Fruit fly (Drosophila melanogaster) whole organism, embryonic: Measurements from ENCODE around the gene CG5846.

Source experiments
- Awh ChIP-seq: fragments of 200-800 bp; sonication (Bioruptor generic); IDR thresholded peaks from 2 replicates; pipeline ENCODE4, ENCODE4 v1.3.6; 2022; ENCODE audit warnings: missing biosample characterization, missing genetic modification characterization
- Bteb2 ChIP-seq: fragments of 200-800 bp; sonication (Bioruptor generic); optimal IDR thresholded peaks from 2 replicates; lab custom pipeline; 2016; ENCODE audit warnings: missing biosample characterization, missing genetic modification characterization
- CG10209 ChIP-seq: fragments of 200-800 bp; sonication (Bioruptor generic); optimal IDR thresholded peaks from 3 replicates; lab custom pipeline; 2017; ENCODE audit warnings: missing biosample characterization, mild to moderate bottlenecking, missing genetic modification characterization, missing genetic modification reagents
- CG1024 ChIP-seq: fragments of 200-800 bp; sonication (Bioruptor generic); IDR thresholded peaks from 2 replicates; pipeline ENCODE4 v1.3.6; 2022; ENCODE audit warnings: missing biosample characterization, missing genetic modification characterization
- CG11398 ChIP-seq: fragments of 200-800 bp; sonication (Bioruptor generic); optimal IDR thresholded peaks from 2 replicates; lab custom pipeline; 2016; ENCODE audit warnings: missing biosample characterization, missing genetic modification characterization
- CG1233 ChIP-seq: fragments of 200-800 bp; sonication (Bioruptor generic); optimal IDR thresholded peaks from 4 replicates; lab custom pipeline; 2018; ENCODE audit warnings: missing biosample characterization, mild to moderate bottlenecking, missing genetic modification characterization
- CG12769 ChIP-seq: fragments of 200-800 bp; sonication (Bioruptor generic); optimal IDR thresholded peaks from 2 replicates; lab custom pipeline; 2019; ENCODE audit warnings: missing biosample characterization, mild to moderate bottlenecking, missing genetic modification characterization, moderate library complexity
- CG13287 ChIP-seq: fragments of 200-800 bp; sonication (Bioruptor generic); IDR thresholded peaks from 2 replicates; pipeline ENCODE4 v1.3.6; 2022; ENCODE audit warnings: missing biosample characterization, missing genetic modification characterization; ENCODE audit not compliant: partially characterized antibody
- CG14050 ChIP-seq: fragments of 200-800 bp; sonication (Bioruptor generic); IDR thresholded peaks from 3 replicates; pipeline ENCODE4 v1.3.6; 2022; ENCODE audit warnings: missing biosample characterization, missing genetic modification characterization
- CG17359 ChIP-seq: fragments of 200-800 bp; sonication (Bioruptor generic); optimal IDR thresholded peaks from 3 replicates; lab custom pipeline; 2018; ENCODE audit warnings: missing biosample characterization, mild to moderate bottlenecking, missing genetic modification characterization, moderate library complexity
- CG17912 ChIP-seq: fragments of 200-800 bp; sonication (Bioruptor generic); optimal IDR thresholded peaks from 2 replicates; lab custom pipeline; 2018; ENCODE audit warnings: missing biosample characterization, mild to moderate bottlenecking, missing genetic modification characterization
- CG18262 ChIP-seq: fragments of 200-800 bp; optimal IDR thresholded peaks from 3 replicates; lab custom pipeline; 2019; ENCODE audit warnings: missing biosample characterization, mild to moderate bottlenecking, missing genetic modification characterization, moderate library complexity
- CG18599 ChIP-seq: fragments of 200-800 bp; sonication (Bioruptor generic); optimal IDR thresholded peaks from 3 replicates; lab custom pipeline; 2017; ENCODE audit warnings: missing biosample characterization, missing genetic modification characterization, mild to moderate bottlenecking, moderate library complexity, missing genetic modification reagents
- CG2116 ChIP-seq: fragments of 200-800 bp; sonication (Bioruptor generic); optimal IDR thresholded peaks from 3 replicates; lab custom pipeline; 2018; ENCODE audit warnings: missing biosample characterization, mild to moderate bottlenecking, missing genetic modification characterization
- CG2199 ChIP-seq: fragments of 200-800 bp; sonication (Bioruptor generic); IDR thresholded peaks from 3 replicates; pipeline ENCODE4 v1.3.6; 2022; ENCODE audit warnings: missing biosample characterization, missing genetic modification characterization
- CG2678 ChIP-seq: fragments of 200-800 bp; sonication (Bioruptor generic); optimal IDR thresholded peaks from 3 replicates; lab custom pipeline; 2019; ENCODE audit warnings: missing biosample characterization, mild to moderate bottlenecking, missing genetic modification characterization, moderate library complexity
- CG2875 ChIP-seq: fragments of 200-800 bp; sonication (Bioruptor generic); optimal IDR thresholded peaks from 2 replicates; lab custom pipeline; 2017; ENCODE audit warnings: missing biosample characterization, mild to moderate bottlenecking, missing genetic modification characterization, missing genetic modification reagents
- CG30020 ChIP-seq: fragments of 200-800 bp; optimal IDR thresholded peaks from 2 replicates; lab custom pipeline; 2019; ENCODE audit warnings: missing biosample characterization, mild to moderate bottlenecking, missing genetic modification characterization, moderate library complexity
- CG30403 ChIP-seq: fragments of 200-800 bp; sonication (Bioruptor generic); optimal IDR thresholded peaks from 3 replicates; lab custom pipeline; 2016; ENCODE audit warnings: missing biosample characterization, missing genetic modification characterization
- CG4820 ChIP-seq: fragments of 200-800 bp; sonication (Bioruptor generic); optimal IDR thresholded peaks from 3 replicates; lab custom pipeline; 2016; ENCODE audit warnings: missing biosample characterization, missing genetic modification characterization
- CG5180 ChIP-seq: fragments of 200-800 bp; sonication (Bioruptor generic); optimal IDR thresholded peaks from 3 replicates; lab custom pipeline; 2017; ENCODE audit warnings: missing biosample characterization, missing genetic modification characterization, mild to moderate bottlenecking, moderate library complexity, missing genetic modification reagents
- CG7372 ChIP-seq: fragments of 200-800 bp; sonication (Bioruptor generic); IDR thresholded peaks from 2 replicates; pipeline ENCODE4 v1.3.6; 2022; ENCODE audit warnings: missing biosample characterization, missing genetic modification characterization
- CG8359 ChIP-seq: fragments of 200-800 bp; sonication (Bioruptor generic); optimal IDR thresholded peaks from 2 replicates; lab custom pipeline; 2017; ENCODE audit warnings: missing biosample characterization, mild to moderate bottlenecking, missing genetic modification characterization, borderline replicate concordance
- D ChIP-seq, 2 experiments: fragments of 200-800 bp in 1 of 2; fragments of >200 bp in 1 of 2; sonication (Bioruptor generic) in 1 of 2; optimal IDR thresholded peaks; 2 replicates in 1 of 2; 3 replicates in 1 of 2; lab custom pipeline; 2017; ENCODE audit warnings: mild to moderate bottlenecking in 1 of 2, missing biosample characterization in 1 of 2, missing genetic modification characterization in 1 of 2, missing genetic modification reagents in 1 of 2
- Deaf1 ChIP-seq: fragments of 200-800 bp; optimal IDR thresholded peaks from 3 replicates; lab custom pipeline; 2019; ENCODE audit warnings: missing biosample characterization, mild to moderate bottlenecking, missing genetic modification characterization, moderate library complexity
- Drgx ChIP-seq: fragments of 200-800 bp; sonication (Bioruptor generic); IDR thresholded peaks from 2 replicates; pipeline ENCODE4 v1.3.6; 2022; ENCODE audit warnings: missing biosample characterization, missing genetic modification characterization
- E2f2 ChIP-seq: fragments of 200-800 bp; sonication (Bioruptor generic); IDR thresholded peaks from 2 replicates; pipeline ENCODE4 v1.3.6; 2022; ENCODE audit warnings: missing biosample characterization, missing genetic modification characterization
- HLH54F ChIP-seq: fragments of 200-800 bp; sonication (Bioruptor generic); optimal IDR thresholded peaks from 3 replicates; lab custom pipeline; 2016; ENCODE audit warnings: missing biosample characterization, missing genetic modification characterization
- Hmx ChIP-seq: fragments of 200-800 bp; sonication (Bioruptor generic); optimal IDR thresholded peaks from 2 replicates; lab custom pipeline; 2016; ENCODE audit warnings: missing biosample characterization, missing genetic modification characterization
- Rfx ChIP-seq: fragments of 200-800 bp; sonication (Bioruptor generic); IDR thresholded peaks from 2 replicates; pipeline ENCODE4 v1.3.6; 2022; ENCODE audit warnings: missing biosample characterization, missing genetic modification characterization
- Sox100B ChIP-seq: fragments of 200-800 bp; sonication (Bioruptor generic); optimal IDR thresholded peaks from 3 replicates; lab custom pipeline; 2018; ENCODE audit warnings: missing biosample characterization, mild to moderate bottlenecking, missing genetic modification characterization
- Spps ChIP-seq: fragments of 200-800 bp; sonication (Bioruptor generic); optimal IDR thresholded peaks from 2 replicates; lab custom pipeline; 2018; ENCODE audit warnings: missing biosample characterization, mild to moderate bottlenecking, missing genetic modification characterization
- ab ChIP-seq: fragments of 200-800 bp; sonication (Bioruptor generic); optimal IDR thresholded peaks from 2 replicates; lab custom pipeline; 2016; ENCODE audit warnings: missing biosample characterization, missing genetic modification characterization
- abd-A ChIP-seq: fragments of 200-800 bp; sonication (Bioruptor generic); optimal IDR thresholded peaks from 3 replicates; lab custom pipeline; 2019; ENCODE audit warnings: missing biosample characterization, mild to moderate bottlenecking, missing genetic modification characterization, moderate library complexity
- bigmax ChIP-seq: fragments of 200-800 bp; sonication (Bioruptor generic); optimal IDR thresholded peaks from 2 replicates; lab custom pipeline; 2018; ENCODE audit warnings: missing biosample characterization, mild to moderate bottlenecking, missing genetic modification characterization
- bowl ChIP-seq: fragments of 200-800 bp; sonication (Bioruptor generic); IDR thresholded peaks from 2 replicates; pipeline ENCODE4 v1.3.6; 2022; ENCODE audit warnings: missing biosample characterization, missing genetic modification characterization
- br ChIP-seq: fragments of >200 bp; optimal IDR thresholded peaks from 2 replicates; lab custom pipeline; 2017
- cas ChIP-seq: fragments of 200-800 bp; sonication (Bioruptor generic); IDR thresholded peaks from 2 replicates; pipeline ENCODE4 v1.3.6; 2022; ENCODE audit warnings: missing biosample characterization, missing genetic modification characterization
- cwo ChIP-seq: fragments of 200-800 bp; sonication (Bioruptor generic); optimal IDR thresholded peaks from 3 replicates; lab custom pipeline; 2017; ENCODE audit warnings: missing biosample characterization, missing genetic modification characterization, mild to moderate bottlenecking, moderate library complexity, missing genetic modification reagents
- fd64A ChIP-seq: fragments of 200-800 bp; sonication (Bioruptor generic); optimal IDR thresholded peaks from 3 replicates; lab custom pipeline; 2018; ENCODE audit warnings: missing biosample characterization, mild to moderate bottlenecking, missing genetic modification characterization
- fru ChIP-seq: fragments of >200 bp; optimal IDR thresholded peaks from 2 replicates; lab custom pipeline; 2017
- ind ChIP-seq: fragments of 200-800 bp; sonication (Bioruptor generic); optimal IDR thresholded peaks from 3 replicates; lab custom pipeline; 2016; ENCODE audit warnings: missing biosample characterization, missing genetic modification characterization
- odd ChIP-seq: fragments of 200-800 bp; sonication (Bioruptor generic); optimal IDR thresholded peaks from 2 replicates; lab custom pipeline; 2017; ENCODE audit warnings: missing biosample characterization, mild to moderate bottlenecking, missing genetic modification characterization
- otp ChIP-seq: fragments of 200-800 bp; sonication (Bioruptor generic); IDR thresholded peaks from 3 replicates; pipeline ENCODE4, ENCODE4 v1.3.6; 2022; ENCODE audit warnings: missing biosample characterization, missing genetic modification characterization
- pb ChIP-seq: fragments of 200-800 bp; sonication (Bioruptor generic); optimal IDR thresholded peaks from 3 replicates; lab custom pipeline; 2016; ENCODE audit warnings: missing biosample characterization, missing genetic modification characterization
- pros ChIP-seq: fragments of 200-800 bp; sonication (Bioruptor generic); optimal IDR thresholded peaks from 3 replicates; lab custom pipeline; 2019; ENCODE audit warnings: missing biosample characterization, mild to moderate bottlenecking, missing genetic modification characterization, moderate library complexity
- sc ChIP-seq, 3 experiments: fragments of >200 bp in 2 of 3; fragments of 200-800 bp in 1 of 3; sonication (Bioruptor generic) in 1 of 3; optimal IDR thresholded peaks; 2 replicates in 2 of 3; 3 replicates in 1 of 3; lab custom pipeline; 2017; ENCODE audit warnings: mild to moderate bottlenecking in 1 of 3, missing biosample characterization in 1 of 3, missing genetic modification characterization in 1 of 3, missing genetic modification reagents in 1 of 3
- twi ChIP-seq: fragments of 200-800 bp; optimal IDR thresholded peaks from 2 replicates; lab custom pipeline; 2019; ENCODE audit warnings: missing biosample characterization, mild to moderate bottlenecking, missing genetic modification characterization, moderate library complexity
- usp ChIP-seq: fragments of >200 bp; optimal IDR thresholded peaks from 2 replicates; lab custom pipeline; 2017; ENCODE audit warnings: missing biosample characterization, missing genetic modification characterization
- wdn ChIP-seq: fragments of 200-800 bp; sonication (Bioruptor generic); IDR thresholded peaks from 2 replicates; pipeline ENCODE4 v1.3.6; 2022; ENCODE audit warnings: missing biosample characterization, missing genetic modification characterization

Gene CG5846

DNA sequence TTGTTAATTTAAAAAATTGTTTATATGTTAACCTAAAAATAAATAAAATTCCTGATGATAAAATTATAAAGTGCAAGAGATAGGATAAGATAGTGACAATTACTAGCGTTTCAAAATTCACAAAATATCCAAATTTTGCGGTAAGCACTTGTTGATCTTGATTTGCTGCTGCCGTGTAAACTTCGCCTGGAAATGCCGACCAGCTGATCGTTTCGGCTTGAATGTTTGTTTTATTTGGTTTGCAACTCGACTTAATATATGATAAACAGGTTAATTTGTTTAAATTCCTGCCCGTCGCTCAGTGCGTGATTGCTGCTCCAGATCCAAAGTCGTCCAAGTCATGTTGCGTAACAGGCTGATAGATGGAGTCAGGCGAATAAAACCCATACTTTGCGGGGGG is 35.6 kb downstream of the CG5846 start, which contains the start of gene CG4592 (continued):
- no peak for TF ChIP-seq fd64A (GFP tag; lab: Kevin White, UChicago)
- TF ChIP-seq CG10209, result peak; percentile 58
- peak; percentile 99 for TF ChIP-seq CG4820
- 0 out of 2 replicates have a peak, but pooled peaks have one; percentile 22 for TF ChIP-seq wdn
- TF ChIP-seq br, result no peak
- TF ChIP-seq CG2116 (GFP tag; lab: Kevin White, UChicago), result peak; percentile 38
- TF ChIP-seq CG17359, result no peak
- peak; percentile 14 for TF ChIP-seq cwo (GFP tag; lab: Kevin White, UChicago)
- peak; percentile 29 for TF ChIP-seq HLH54F (GFP tag; lab: Kevin White, UChicago)
- TF ChIP-seq CG18262 (tag; lab: Kevin White, UChicago), result no peak
- TF ChIP-seq CG2875 (GFP tag; lab: Kevin White, UChicago), result peak; percentile 45
- TF ChIP-seq Sox100B (GFP tag; lab: Kevin White, UChicago), result no peak
- no peak for TF ChIP-seq pros
- peak; percentile 28 for TF ChIP-seq Bteb2
- no peak for TF ChIP-seq CG12769
- TF ChIP-seq CG18599, result peak; percentile 58
- TF ChIP-seq CG13287 (GFP tag; lab: Robert Waterston, UW), result peak; percentile 40; the same call in 1 of the 2 replicates
- TF ChIP-seq otp, result peak; percentile 67; the same call in 1 of the 3 replicates
- no peak for TF ChIP-seq fru (lab: Kevin White, UChicago)
- TF ChIP-seq CG14050, result 0 out of 3 replicates have a peak, but pooled peaks have one; percentile 32
- peak; percentile 58 for TF ChIP-seq CG1233
- TF ChIP-seq bowl (GFP tag; lab: Robert Waterston, UW), result no peak
- TF ChIP-seq Drgx (GFP tag; lab: Robert Waterston, UW), result peak; percentile 83
- TF ChIP-seq CG30403 (GFP tag; lab: Kevin White, UChicago), result peak; percentile 71
- no peak for TF ChIP-seq CG2199 (GFP tag; lab: Robert Waterston, UW)
- 0 out of 2 replicates have a peak, but pooled peaks have one; percentile 37 for TF ChIP-seq cas
- TF ChIP-seq Deaf1, result peak; percentile 27
- no peak for TF ChIP-seq odd (GFP tag; lab: Kevin White, UChicago)
- TF ChIP-seq CG17912, result no peak
- TF ChIP-seq CG8359 (GFP tag; lab: Kevin White, UChicago), result no peak
- TF ChIP-seq pb (GFP tag; lab: Kevin White, UChicago), result no peak
- TF ChIP-seq Rfx (GFP tag; lab: Robert Waterston, UW), result peak; percentile 83
- peak; percentile 27 for TF ChIP-seq ind (GFP tag; lab: Kevin White, UChicago)
- TF ChIP-seq CG1024 (GFP tag; lab: Robert Waterston, UW), result peak; percentile 25; the same call in 1 of the 2 replicates
- no peak for TF ChIP-seq CG2678 (tag; lab: Kevin White, UChicago)
- no peak for TF ChIP-seq D (optimal IDR thresholded peaks at IDR 0.05; lab: Kevin White, UChicago)
- TF ChIP-seq D (GFP tag; optimal IDR thresholded peaks at IDR 0.05; lab: Kevin White, UChicago), result no peak
- no peak for TF ChIP-seq usp
- no peak for TF ChIP-seq CG7372
- peak; percentile 60 for TF ChIP-seq E2f2 (GFP tag; lab: Robert Waterston, UW)
- TF ChIP-seq ab (GFP tag; lab: Kevin White, UChicago), result no peak
- peak; percentile 33 for TF ChIP-seq CG30020 (tag; lab: Kevin White, UChicago)
- peak; percentile 22 for TF ChIP-seq Spps (tag; lab: Kevin White, UChicago)
- no peak for TF ChIP-seq sc (optimal IDR thresholded peaks at IDR 0.05; lab: Kevin White, UChicago)
- no peak for TF ChIP-seq sc (GFP tag; optimal IDR thresholded peaks at IDR 0.05; lab: Kevin White, UChicago)
- no peak for TF ChIP-seq CG5180 (GFP tag; lab: Kevin White, UChicago)
- TF ChIP-seq Hmx (GFP tag; lab: Kevin White, UChicago), result peak; percentile 25
- no peak for TF ChIP-seq abd-A
- TF ChIP-seq twi (tag; lab: Kevin White, UChicago), result no peak
- peak; percentile 60 for TF ChIP-seq bigmax (GFP tag; lab: Kevin White, UChicago)
- no peak for TF ChIP-seq Awh
- no peak for TF ChIP-seq CG11398 (GFP tag; lab: Kevin White, UChicago)
